Fruit fly (Drosophila melanogaster) whole organism, adult: ENCODE results near the gene CG3557.

Source experiments
- CG11617 ChIP-seq: fragments of 200-800 bp; sonication (Bioruptor generic); optimal IDR thresholded peaks from 2 replicates; lab custom pipeline; 2017; ENCODE audit warnings: mild to moderate bottlenecking, missing biosample characterization, missing genetic modification reagents, missing genetic modification characterization
- CG12768 ChIP-seq: fragments of 200-800 bp; sonication (Bioruptor generic); optimal IDR thresholded peaks from 2 replicates; lab custom pipeline; 2017; ENCODE audit warnings: missing biosample characterization, missing genetic modification characterization, mild to moderate bottlenecking, moderate library complexity, missing genetic modification reagents
- CG14711 ChIP-seq: fragments of 200-800 bp; sonication (Bioruptor generic); optimal IDR thresholded peaks from 2 replicates; lab custom pipeline; 2018; ENCODE audit warnings: missing biosample characterization, mild to moderate bottlenecking, missing genetic modification characterization, moderate library complexity
- CG1620 ChIP-seq: fragments of 200-800 bp; sonication (Bioruptor generic); optimal IDR thresholded peaks from 2 replicates; lab custom pipeline; 2016; ENCODE audit warnings: missing biosample characterization, missing genetic modification characterization
- CG33017 ChIP-seq: fragments of 200-800 bp; sonication (Bioruptor generic); optimal IDR thresholded peaks from 2 replicates; lab custom pipeline; 2018; ENCODE audit warnings: missing biosample characterization, mild to moderate bottlenecking, missing genetic modification characterization, moderate library complexity
- CG5204 ChIP-seq: fragments of 200-800 bp; sonication (Bioruptor generic); optimal IDR thresholded peaks from 2 replicates; lab custom pipeline; 2016; ENCODE audit warnings: missing biosample characterization, missing genetic modification characterization
- CG7045 ChIP-seq: fragments of 200-800 bp; sonication (Bioruptor generic); optimal IDR thresholded peaks from 2 replicates; lab custom pipeline; 2017; ENCODE audit warnings: missing biosample characterization, mild to moderate bottlenecking, missing genetic modification characterization
- CG7101 ChIP-seq: fragments of 200-800 bp; sonication (Bioruptor generic); optimal IDR thresholded peaks from 2 replicates; lab custom pipeline; 2018; ENCODE audit warnings: missing biosample characterization, mild to moderate bottlenecking, missing genetic modification characterization, moderate library complexity
- Clk ChIP-seq: fragments of 200-800 bp; sonication (Bioruptor generic); optimal IDR thresholded peaks from 2 replicates; lab custom pipeline; 2017; ENCODE audit warnings: missing biosample characterization, missing genetic modification characterization
- Crg-1 ChIP-seq: fragments of 200-800 bp; sonication (Bioruptor generic); optimal IDR thresholded peaks from 2 replicates; lab custom pipeline; 2016; ENCODE audit warnings: missing biosample characterization, missing genetic modification characterization
- Hr96 ChIP-seq: fragments of 200-800 bp; sonication (Bioruptor generic); optimal IDR thresholded peaks from 2 replicates; lab custom pipeline; 2016; ENCODE audit warnings: missing biosample characterization, missing genetic modification characterization
- Mnt ChIP-seq: fragments of 200-800 bp; sonication (Bioruptor generic); optimal IDR thresholded peaks from 2 replicates; lab custom pipeline; 2016; ENCODE audit warnings: missing biosample characterization, mild to moderate bottlenecking, missing genetic modification characterization
- bab1 ChIP-seq: fragments of 200-800 bp; sonication (Bioruptor generic); optimal IDR thresholded peaks from 3 replicates; lab custom pipeline; 2019; ENCODE audit warnings: missing biosample characterization, mild to moderate bottlenecking, missing genetic modification characterization, moderate library complexity
- cic ChIP-seq: fragments of 200-800 bp; sonication (Bioruptor generic); optimal IDR thresholded peaks from 2 replicates; lab custom pipeline; 2017; ENCODE audit warnings: missing biosample characterization, mild to moderate bottlenecking, missing genetic modification characterization, moderate library complexity
- cnc ChIP-seq, 2 experiments: fragments of >200 bp; optimal IDR thresholded peaks; 2 replicates each; lab custom pipeline; 2017
- kay ChIP-seq: fragments of 200-800 bp; sonication (Bioruptor generic); peaks from one replicate; lab custom pipeline; 2016; ENCODE audit warnings: missing biosample characterization, missing genetic modification characterization, borderline replicate concordance
- ovo ChIP-seq: fragments of 200-800 bp; sonication (Bioruptor generic); optimal IDR thresholded peaks from 2 replicates; lab custom pipeline; 2016; ENCODE audit warnings: missing biosample characterization, missing genetic modification characterization
- pad ChIP-seq: fragments of 200-800 bp; sonication (Bioruptor generic); optimal IDR thresholded peaks from 3 replicates; lab custom pipeline; 2017; ENCODE audit warnings: missing biosample characterization, missing genetic modification characterization, mild to moderate bottlenecking, moderate library complexity, missing genetic modification reagents
- tj ChIP-seq: fragments of 200-800 bp; sonication (Bioruptor generic); optimal IDR thresholded peaks from 3 replicates; lab custom pipeline; 2017; ENCODE audit warnings: missing biosample characterization, mild to moderate bottlenecking, missing genetic modification characterization, moderate library complexity
- toe ChIP-seq: fragments of 200-800 bp; sonication (Bioruptor generic); optimal IDR thresholded peaks from 2 replicates; lab custom pipeline; 2016; ENCODE audit warnings: missing biosample characterization, missing genetic modification characterization

The CG3557 gene

DNA sequence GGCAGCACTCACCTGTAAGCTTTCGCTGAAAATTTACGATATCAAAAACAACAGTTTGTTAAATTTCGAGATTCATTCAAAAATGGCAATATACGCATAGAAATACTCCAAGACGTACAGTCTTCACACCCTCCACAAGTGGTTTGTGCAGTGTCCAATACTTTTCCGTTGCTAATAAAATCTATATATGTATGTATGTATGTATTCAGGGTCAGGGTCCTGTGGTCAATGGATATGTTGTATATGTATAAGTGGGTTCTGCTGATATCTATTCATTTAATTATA, 9.2 kb downstream of the CG3557 start:
- no peak for TF ChIP-seq CG5204 (GFP tag; lab: Kevin White, UChicago)
- peak; percentile 66 for TF ChIP-seq cic (GFP tag; lab: Kevin White, UChicago)
- TF ChIP-seq ovo (GFP tag; lab: Kevin White, UChicago): no peak

DNA sequence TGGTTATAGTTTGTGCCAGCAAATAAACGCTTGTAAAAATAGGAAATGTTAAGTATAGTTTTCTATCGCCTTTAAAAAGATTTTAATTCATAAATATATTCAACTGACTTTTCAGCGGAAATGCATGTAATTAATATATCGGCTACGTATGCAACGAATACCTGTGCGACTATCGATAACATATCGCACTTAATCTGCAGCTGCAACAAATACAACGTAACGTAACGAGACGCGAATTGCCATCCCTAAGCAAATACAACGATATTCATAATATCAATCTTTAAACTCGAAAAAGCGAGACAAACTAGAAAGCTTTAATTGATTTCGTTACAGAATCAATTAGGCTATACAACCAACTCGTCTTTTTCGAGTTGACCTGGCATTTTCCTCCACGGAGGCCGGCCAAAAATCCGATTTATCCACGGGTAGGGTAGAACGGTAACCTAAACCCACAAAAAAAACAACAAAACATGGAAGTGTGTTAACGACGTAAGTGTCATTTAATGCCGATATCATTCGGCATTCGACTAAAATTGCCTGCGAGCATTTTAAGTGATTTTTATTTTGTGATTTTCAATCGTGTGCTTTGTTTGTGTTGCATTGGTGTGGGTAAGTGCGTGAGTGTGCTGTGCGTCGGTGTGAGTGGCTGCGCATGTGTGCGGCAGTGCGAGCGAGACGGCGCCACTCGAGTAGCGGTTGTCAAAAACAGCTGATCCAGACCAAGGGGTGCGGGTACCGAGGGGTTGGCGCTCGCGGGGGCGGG, 9.8 kb downstream of the CG3557 start, which contains the start of gene Atxn7:
TSS of gene Atxn7 (plus strand) at position 187 of the 763 bp plus-strand sequence.
- TF ChIP-seq CG5204 (GFP tag; lab: Kevin White, UChicago) (peak; percentile 75), CG7045 (GFP tag; lab: Kevin White, UChicago) (peak; percentile 74), CG12768 (GFP tag; lab: Kevin White, UChicago) (peak; percentile 28), Clk (peak; percentile 12), cnc (optimal IDR thresholded peaks at IDR 0.05; lab: Kevin White, UChicago) (no peak), ovo (GFP tag; lab: Kevin White, UChicago) (peak; percentile 92), CG14711 (tag; lab: Kevin White, UChicago) (peak; percentile 39), CG11617 (GFP tag; lab: Kevin White, UChicago) (peak; percentile 82), toe (peak; percentile 80), Crg-1 (GFP tag; lab: Kevin White, UChicago) (peak; percentile 84), CG1620 (peak; percentile 80), Hr96 (GFP tag; lab: Kevin White, UChicago) (peak; percentile 80), Mnt (GFP tag; lab: Kevin White, UChicago) (peak; percentile 70), bab1 (GFP tag; lab: Kevin White, UChicago) (peak; percentile 88), CG7101 (tag; lab: Kevin White, UChicago) (peak; percentile 87), CG33017 (peak; percentile 76), kay (GFP tag; lab: Kevin White, UChicago) (no peak), pad (peak; percentile 91), cic (GFP tag; lab: Kevin White, UChicago) (peak; percentile 49), tj (peak; percentile 49)

DNA sequence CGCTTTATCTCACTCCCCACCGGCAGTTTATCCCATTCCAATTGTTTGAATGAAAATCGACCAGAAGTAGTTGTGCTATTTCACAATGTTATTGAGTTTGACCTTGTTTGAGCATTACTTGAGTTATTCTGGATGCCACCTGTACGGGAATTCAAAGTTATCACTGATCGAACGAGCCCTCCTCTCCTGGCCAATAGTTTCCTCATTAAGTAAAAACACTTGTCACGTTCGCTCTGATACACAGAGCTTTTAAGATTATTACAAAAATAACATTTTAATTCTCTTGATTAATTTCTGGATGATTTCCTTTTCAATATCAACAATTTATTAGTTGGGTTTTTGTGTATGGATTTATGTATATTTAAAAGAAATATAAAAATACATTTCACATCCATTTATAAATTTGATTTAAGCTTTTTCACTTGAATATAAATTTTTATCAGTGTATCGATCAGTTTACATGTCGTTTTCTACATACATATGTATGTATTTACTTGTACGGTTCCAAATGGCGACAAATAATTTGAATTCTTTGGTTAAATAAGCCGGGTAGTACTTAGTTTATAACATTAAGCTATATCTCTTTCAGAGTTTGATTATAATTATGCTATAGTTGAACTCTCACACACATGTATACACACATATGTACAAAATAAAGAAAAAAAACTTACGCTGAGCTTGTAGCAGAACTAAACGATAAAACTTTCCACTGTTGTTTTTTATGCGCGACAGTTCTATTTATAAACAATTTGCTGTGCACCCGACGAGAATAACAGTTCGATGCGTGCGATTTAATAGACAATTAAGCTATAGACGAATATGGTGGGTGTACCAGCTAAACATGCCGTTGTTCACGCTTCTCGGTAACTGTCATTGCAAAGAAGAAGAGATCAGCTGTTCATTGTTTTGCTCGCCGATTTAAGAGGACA, 11.5 kb downstream of the CG3557 start, which contains the start of the genes CG3609 and CG15390:
TSS of gene CG3609 (minus strand) at position 810 of the 929 bp plus-strand sequence.
TSS of gene CG15390 (plus strand) at position 896 of the 929 bp plus-strand sequence.
- TF ChIP-seq bab1 (GFP tag; lab: Kevin White, UChicago) (peak; percentile 94), CG11617 (GFP tag; lab: Kevin White, UChicago) (peak; percentile 86), kay (GFP tag; lab: Kevin White, UChicago) (no peak), CG14711 (tag; lab: Kevin White, UChicago) (peak; percentile 65), cic (GFP tag; lab: Kevin White, UChicago) (peak; percentile 86), ovo (GFP tag; lab: Kevin White, UChicago) (peak; percentile 79), Hr96 (GFP tag; lab: Kevin White, UChicago) (peak; percentile 89), CG1620 (peak; percentile 95), cnc (optimal IDR thresholded peaks at IDR 0.05; lab: Kevin White, UChicago) (peak in 1 of 2 experiments; percentile 38), tj (peak; percentile 67), CG7101 (tag; lab: Kevin White, UChicago) (peak; percentile 83), toe (peak; percentile 90), CG5204 (GFP tag; lab: Kevin White, UChicago) (peak; percentile 88), CG7045 (GFP tag; lab: Kevin White, UChicago) (peak; percentile 78), CG33017 (peak; percentile 92), Crg-1 (GFP tag; lab: Kevin White, UChicago) (peak; percentile 86), pad (peak; percentile 62), Clk (no peak), Mnt (GFP tag; lab: Kevin White, UChicago) (peak; percentile 96), CG12768 (GFP tag; lab: Kevin White, UChicago) (peak; percentile 78)

DNA sequence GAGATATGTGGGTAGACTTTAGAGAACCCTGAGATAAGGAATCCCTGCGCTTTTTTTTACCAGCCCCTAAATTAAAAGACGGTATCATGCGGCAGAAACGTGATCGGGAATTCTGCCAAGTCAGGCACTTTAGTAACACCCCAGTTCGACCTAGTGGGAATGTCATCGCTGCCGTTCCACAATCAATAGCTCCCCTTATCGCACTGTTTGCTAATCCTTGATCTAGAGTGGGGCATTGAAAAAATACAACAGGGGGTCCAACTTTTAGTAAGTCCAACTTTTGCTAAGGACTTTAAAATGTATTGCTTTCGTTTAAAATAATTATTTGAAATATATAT, 13.5 kb downstream of the CG3557 start:
- TF ChIP-seq cic (GFP tag; lab: Kevin White, UChicago) (no peak), cnc (optimal IDR thresholded peaks at IDR 0.05; lab: Kevin White, UChicago) (peak; percentile 38 to 93), kay (GFP tag; lab: Kevin White, UChicago) (peak; percentile 65), tj (peak; percentile 62)

DNA sequence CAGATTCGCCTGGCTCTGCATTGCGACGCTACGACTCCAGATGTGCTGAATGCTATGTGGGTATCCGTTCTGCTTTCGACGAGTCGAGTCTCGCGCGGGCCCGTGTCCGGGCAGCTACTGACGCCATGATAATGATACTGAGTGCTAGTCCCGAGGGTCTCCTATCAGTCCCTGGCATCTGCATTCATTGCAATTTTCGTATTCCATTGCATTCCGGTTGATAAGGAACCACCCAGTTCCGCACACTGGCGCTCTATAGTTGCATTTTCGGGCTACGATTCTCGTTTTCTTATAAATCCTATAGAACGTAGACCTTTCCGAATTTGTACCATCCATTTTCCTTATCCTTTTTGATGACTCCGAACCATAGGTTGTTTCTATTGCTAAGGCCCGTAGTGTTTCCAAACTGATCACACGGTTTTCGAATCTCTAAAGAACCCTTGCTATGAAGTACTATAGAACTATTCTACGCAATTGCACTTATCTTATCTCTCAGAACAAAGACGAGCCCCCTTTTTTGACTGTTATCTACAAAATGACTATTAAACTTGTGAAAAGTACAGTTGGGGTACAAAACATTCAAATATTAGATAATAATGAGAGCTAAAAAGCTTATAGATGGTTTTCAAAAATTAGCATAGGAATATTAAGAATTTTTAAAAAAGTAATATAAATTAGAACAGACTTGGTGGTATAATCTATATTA, 14.0 kb downstream of the CG3557 start, which contains the start of gene CG3597:
TSS of gene CG3597 (minus strand) at position 119 of the 706 bp plus-strand sequence.
- TF ChIP-seq kay (GFP tag; lab: Kevin White, UChicago) (peak; percentile 83), Crg-1 (GFP tag; lab: Kevin White, UChicago) (no peak), cic (GFP tag; lab: Kevin White, UChicago) (peak; percentile 85), tj (peak; percentile 51)
